Worm (Caenorhabditis elegans) whole organism, L1 larva: ENCODE measurements around the gene EEED8.14.

Experiments used
- C16A3.4 ChIP-seq: fragments of 150-350 bp; optimal IDR thresholded peaks from 2 replicates; lab custom pipeline; 2014; ENCODE audit warnings: missing biosample characterization, missing genetic modification characterization
- C34B4.2 ChIP-seq: sonication (generic microtip); optimal IDR thresholded peaks from 2 replicates; lab custom pipeline; 2017; ENCODE audit warnings: mild to moderate bottlenecking, missing genetic modification characterization, missing compliant biosample characterization
- Y116A8C.19 ChIP-seq: sonication (generic microtip); optimal IDR thresholded peaks from 2 replicates; lab custom pipeline; 2016; ENCODE audit warnings: missing compliant biosample characterization, missing genetic modification characterization, borderline replicate concordance
- aha-1 ChIP-seq: fragments of 150-350 bp; optimal IDR thresholded peaks from 2 replicates; lab custom pipeline; 2014; ENCODE audit warnings: missing biosample characterization, missing genetic modification characterization
- aly-2 ChIP-seq: fragments of 150-350 bp; optimal IDR thresholded peaks from 2 replicates; lab custom pipeline; 2014; ENCODE audit warnings: missing biosample characterization, missing genetic modification characterization
- ama-1 ChIP-seq: fragments of 150-350 bp; optimal IDR thresholded peaks from 2 replicates; lab custom pipeline; 2014
- blmp-1 ChIP-seq: fragments of 150-350 bp; optimal IDR thresholded peaks from 2 replicates; lab custom pipeline; 2014; ENCODE audit warnings: missing biosample characterization, missing genetic modification characterization
- ceh-8 ChIP-seq: fragments of 200-800 bp; sonication (Bioruptor generic); optimal IDR thresholded peaks from 2 replicates; lab custom pipeline; 2018; ENCODE audit warnings: mild to moderate bottlenecking, missing genetic modification characterization, moderate library complexity, missing compliant biosample characterization
- ceh-82 ChIP-seq, 3 experiments: fragments of 150-350 bp in 1 of 3; sonication (generic microtip) in 2 of 3; optimal IDR thresholded peaks; 2 replicates each; lab custom pipeline; 2014 to 2017; ENCODE audit warnings: missing biosample characterization in 3 of 3, missing genetic modification characterization in 3 of 3
- ceh-88 ChIP-seq: fragments of 200-800 bp; sonication (Bioruptor generic); IDR thresholded peaks from 2 replicates; pipeline ENCODE4 v1.3.6; 2022; ENCODE audit warnings: missing genetic modification characterization, missing compliant biosample characterization
- ceh-90 ChIP-seq: sonication (generic microtip); optimal IDR thresholded peaks from 2 replicates; lab custom pipeline; 2016; ENCODE audit warnings: missing genetic modification characterization, missing compliant biosample characterization
- dpl-1 ChIP-seq, 3 experiments: fragments of 150-350 bp in 2 of 3; sonication (generic microtip) in 1 of 3; optimal IDR thresholded peaks; 2 replicates each; lab custom pipeline; 2014 to 2017; ENCODE audit warnings: missing biosample characterization in 3 of 3, missing genetic modification characterization in 3 of 3, missing genetic modification reagents in 3 of 3
- egl-13 ChIP-seq: sonication (generic microtip); optimal IDR thresholded peaks from 2 replicates; lab custom pipeline; 2016; ENCODE audit warnings: missing genotype, missing genetic modification reagents, missing genetic modification characterization, missing compliant biosample characterization
- elt-2 ChIP-seq: sonication (generic microtip); optimal IDR thresholded peaks from 2 replicates; lab custom pipeline; 2016; ENCODE audit warnings: missing genetic modification characterization, mild to moderate bottlenecking, inconsistent platforms, missing compliant biosample characterization, missing genetic modification reagents
- fkh-10 ChIP-seq: sonication (generic microtip); optimal IDR thresholded peaks from 2 replicates; lab custom pipeline; 2017; ENCODE audit warnings: missing biosample characterization, missing genetic modification reagents, missing genetic modification characterization
- fkh-8 ChIP-seq: sonication (generic microtip); optimal IDR thresholded peaks from 2 replicates; lab custom pipeline; 2016; ENCODE audit warnings: mild to moderate bottlenecking, missing genetic modification characterization, missing compliant biosample characterization
- fos-1 ChIP-seq: fragments of 150-350 bp; optimal IDR thresholded peaks from 2 replicates; lab custom pipeline; 2014; ENCODE audit warnings: missing biosample characterization, missing genetic modification characterization
- grh-1 ChIP-seq: fragments of 200-800 bp; sonication (Bioruptor generic); IDR thresholded peaks from 2 replicates; pipeline ENCODE4 v1.3.6; 2022; ENCODE audit warnings: missing genetic modification reagents, missing genetic modification characterization, missing compliant biosample characterization
- hpl-2 ChIP-seq: fragments of 150-350 bp; optimal IDR thresholded peaks from 2 replicates; lab custom pipeline; 2014; ENCODE audit warnings: missing biosample characterization, missing genetic modification reagents, missing genetic modification characterization
- isw-1 ChIP-seq: fragments of 200-800 bp; sonication (Bioruptor generic); IDR thresholded peaks from 2 replicates; pipeline ENCODE4 v1.3.6; 2022; ENCODE audit warnings: missing genetic modification characterization, missing compliant biosample characterization
- lin-13 ChIP-seq: fragments of 150-350 bp; optimal IDR thresholded peaks from 2 replicates; lab custom pipeline; 2014; ENCODE audit warnings: missing biosample characterization, missing genetic modification reagents, missing genetic modification characterization
- lin-14 ChIP-seq: fragments of 200-800 bp; sonication (Bioruptor generic); optimal IDR thresholded peaks from 2 replicates; lab custom pipeline; 2018; ENCODE audit warnings: mild to moderate bottlenecking, missing genetic modification characterization, moderate library complexity, missing compliant biosample characterization
- lin-15B ChIP-seq: fragments of 150-350 bp; sonication (generic microtip); optimal IDR thresholded peaks from 3 replicates; lab custom pipeline; 2014; ENCODE audit warnings: missing biosample characterization, missing genetic modification characterization
- lin-39 ChIP-seq: fragments of 150-350 bp; optimal IDR thresholded peaks from 2 replicates; lab custom pipeline; 2014; ENCODE audit warnings: missing biosample characterization, missing genetic modification reagents, missing genetic modification characterization
- lir-3 ChIP-seq: sonication (generic microtip); optimal IDR thresholded peaks from 2 replicates; lab custom pipeline; 2016; ENCODE audit warnings: mild to moderate bottlenecking, missing genetic modification characterization, moderate library complexity, missing compliant biosample characterization; ENCODE audit not compliant: poor library complexity
- lsy-2 ChIP-seq, 2 experiments: fragments of 150-350 bp; optimal IDR thresholded peaks; 2 replicates each; lab custom pipeline; 2014; ENCODE audit warnings: missing biosample characterization in 2 of 2, missing genetic modification characterization in 2 of 2
- mab-9 ChIP-seq: fragments of 200-800 bp; sonication (Bioruptor generic); IDR thresholded peaks from 2 replicates; pipeline ENCODE4 v1.3.6; 2022; ENCODE audit warnings: missing genetic modification reagents, missing genetic modification characterization, missing compliant biosample characterization
- mdl-1 ChIP-seq, 2 experiments: fragments of 150-350 bp; optimal IDR thresholded peaks; 2 replicates each; lab custom pipeline; 2014 to 2017; ENCODE audit warnings: missing biosample characterization in 2 of 2, missing genetic modification characterization in 2 of 2, inconsistent platforms in 1 of 2
- mef-2 ChIP-seq: fragments of 150-350 bp; optimal IDR thresholded peaks from 2 replicates; lab custom pipeline; 2014; ENCODE audit warnings: missing biosample characterization, missing genetic modification characterization
- nhr-12 ChIP-seq: sonication (generic microtip); optimal IDR thresholded peaks from 2 replicates; lab custom pipeline; 2017; ENCODE audit warnings: missing biosample characterization, missing genetic modification characterization
- nhr-19 ChIP-seq: fragments of 200-800 bp; sonication (Bioruptor generic); conservative IDR thresholded peaks from 2 replicates; pipeline ENCODE4 v1.3.6; 2022; ENCODE audit warnings: missing genetic modification characterization, missing compliant biosample characterization
- nhr-47 ChIP-seq: sonication (generic microtip); optimal IDR thresholded peaks from 2 replicates; lab custom pipeline; 2016; ENCODE audit warnings: mild to moderate bottlenecking, missing genetic modification characterization, moderate library complexity, missing compliant biosample characterization
- nhr-77 ChIP-seq: fragments of 150-350 bp; optimal IDR thresholded peaks from 2 replicates; lab custom pipeline; 2014; ENCODE audit warnings: missing biosample characterization, missing genetic modification characterization
- nhr-84 ChIP-seq: sonication (generic microtip); optimal IDR thresholded peaks from 2 replicates; lab custom pipeline; 2017; ENCODE audit warnings: missing biosample characterization, missing genetic modification characterization
- nhr-90 ChIP-seq: sonication (generic microtip); optimal IDR thresholded peaks from 2 replicates; lab custom pipeline; 2016; ENCODE audit warnings: mild to moderate bottlenecking, missing genetic modification characterization, missing compliant biosample characterization; ENCODE audit not compliant: poor library complexity
- rnt-1 ChIP-seq: sonication (generic microtip); optimal IDR thresholded peaks from 2 replicates; lab custom pipeline; 2016; ENCODE audit warnings: mild to moderate bottlenecking, missing genetic modification characterization, moderate library complexity, missing compliant biosample characterization
- skn-1 ChIP-seq: fragments of 150-350 bp; optimal IDR thresholded peaks from 2 replicates; lab custom pipeline; 2014; ENCODE audit warnings: missing biosample characterization, missing genetic modification characterization
- snpc-4 ChIP-seq: fragments of 150-350 bp; optimal IDR thresholded peaks from 2 replicates; lab custom pipeline; 2014; ENCODE audit warnings: missing biosample characterization, missing genetic modification characterization
- sox-4 ChIP-seq: sonication (generic microtip); optimal IDR thresholded peaks from 2 replicates; lab custom pipeline; 2016; ENCODE audit warnings: missing genetic modification characterization, missing compliant biosample characterization
- sptf-1 ChIP-seq: fragments of 150-350 bp; optimal IDR thresholded peaks from 2 replicates; lab custom pipeline; 2014; ENCODE audit warnings: missing biosample characterization, missing genetic modification characterization
- sup-37 ChIP-seq: fragments of 200-800 bp; sonication (Bioruptor generic); optimal IDR thresholded peaks from 2 replicates; lab custom pipeline; 2018; ENCODE audit warnings: mild to moderate bottlenecking, missing genetic modification characterization, missing compliant biosample characterization
- swsn-7 ChIP-seq: sonication (generic microtip); optimal IDR thresholded peaks from 2 replicates; lab custom pipeline; 2016; ENCODE audit warnings: missing genetic modification characterization, missing compliant biosample characterization
- tbx-2 ChIP-seq: sonication (generic microtip); optimal IDR thresholded peaks from 2 replicates; lab custom pipeline; 2016; ENCODE audit warnings: missing genetic modification characterization, missing compliant biosample characterization
- tlp-1 ChIP-seq: fragments of 150-350 bp; optimal IDR thresholded peaks from 2 replicates; lab custom pipeline; 2014; ENCODE audit warnings: missing biosample characterization, missing genetic modification characterization
- unc-30 ChIP-seq: sonication (generic microtip); optimal IDR thresholded peaks from 2 replicates; lab custom pipeline; 2017; ENCODE audit warnings: missing biosample characterization, missing genetic modification characterization
- unc-62 ChIP-seq: fragments of 150-350 bp; optimal IDR thresholded peaks from 2 replicates; lab custom pipeline; 2014; ENCODE audit warnings: missing biosample characterization, missing genetic modification reagents, missing genetic modification characterization
- vab-15 ChIP-seq: sonication (generic microtip); optimal IDR thresholded peaks from 2 replicates; lab custom pipeline; 2017; ENCODE audit warnings: missing genotype, mild to moderate bottlenecking, missing genetic modification characterization, missing compliant biosample characterization
- zip-4 ChIP-seq: fragments of 200-800 bp; sonication (Bioruptor generic); optimal IDR thresholded peaks from 2 replicates; lab custom pipeline; 2018; ENCODE audit warnings: mild to moderate bottlenecking, missing genetic modification characterization, moderate library complexity, missing compliant biosample characterization
- ztf-11 ChIP-seq, 2 experiments: sonication (generic microtip); optimal IDR thresholded peaks; 2 replicates each; lab custom pipeline; 2016 to 2017; ENCODE audit warnings: missing genetic modification characterization in 2 of 2, missing biosample characterization in 1 of 2, missing compliant biosample characterization in 1 of 2

EEED8.14 gene

ce11 chrII:5433069-5433468 is 19.2 kb upstream of the EEED8.14 start, which contains the start of gene srx-114:
TSS of gene srx-114 (minus strand) at chrII:5433169.
- no peak for TF ChIP-seq skn-1
- TF ChIP-seq unc-30 (tag; lab: Kevin White, UChicago) = no peak
- TF ChIP-seq dpl-1 (GFP tag; optimal IDR thresholded peaks at IDR 0.05; lab: Kevin White, UChicago) = no peak
- no peak for TF ChIP-seq lin-39
- TF ChIP-seq C34B4.2 (tag; lab: Kevin White, UChicago) = no peak
- TF ChIP-seq lin-13 (GFP tag; lab: Kevin White, UChicago) = no peak
- no peak for TF ChIP-seq mef-2 (tag; lab: Kevin White, UChicago)
- no peak for TF ChIP-seq nhr-47 (tag; lab: Kevin White, UChicago)
- no peak for TF ChIP-seq nhr-19 (GFP tag; lab: Robert Waterston, UW)
- no peak for TF ChIP-seq fkh-8 (tag; lab: Kevin White, UChicago)
- TF ChIP-seq mab-9 = no peak
- no peak for TF ChIP-seq ama-1 (lab: Kevin White, UChicago)
- no peak for TF ChIP-seq ztf-11 (tag; optimal IDR thresholded peaks at IDR 0.05; lab: Kevin White, UChicago)

DNA sequence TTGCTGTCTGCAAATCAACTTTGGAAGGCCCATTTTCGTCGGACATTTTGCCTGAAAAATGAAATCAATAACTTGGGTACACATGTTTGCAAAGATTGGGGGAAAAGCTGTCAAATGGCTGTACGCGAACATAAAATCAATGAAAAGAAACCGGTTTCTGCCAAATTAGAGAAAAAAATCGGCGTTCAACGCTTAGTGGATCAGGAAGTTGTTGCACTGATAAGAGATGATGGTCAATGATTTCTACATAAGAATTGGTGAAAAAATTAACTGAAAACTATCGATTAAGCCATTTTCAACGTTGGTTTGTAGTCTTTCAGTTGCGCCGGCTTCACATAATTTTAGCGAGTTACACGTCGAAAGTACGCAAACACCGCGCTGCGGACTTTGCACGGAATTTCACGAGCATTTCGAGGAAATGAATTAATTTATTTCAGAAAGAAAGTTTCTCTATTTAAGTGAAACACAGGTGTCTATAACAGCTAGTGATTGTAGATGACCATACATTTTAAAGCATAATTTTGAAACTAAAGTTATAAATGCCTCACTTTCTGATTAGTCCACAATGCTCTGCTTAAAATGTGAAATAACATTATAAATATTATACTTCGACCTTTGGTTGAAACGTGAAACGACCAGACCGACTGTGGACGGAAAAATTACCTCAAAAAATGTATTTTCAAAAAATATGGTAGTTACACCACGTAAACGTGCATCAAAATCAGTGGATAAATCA is 15.8 kb upstream of the EEED8.14 start, which contains the start of the genes F07F6.4 and F07F6.2:
F07F6.4 (minus strand) TSS at position 51 of the 736 bp plus-strand sequence.
F07F6.2 (plus strand) TSS at position 686 of the 736 bp plus-strand sequence.
- TF ChIP-seq ceh-88 (GFP tag; lab: Robert Waterston, UW) (no peak), lin-14 (GFP tag; lab: Kevin White, UChicago) (no peak), aly-2 (no peak), zip-4 (no peak), unc-30 (tag; lab: Kevin White, UChicago) (no peak), snpc-4 (tag; lab: Kevin White, UChicago) (no peak), fkh-10 (no peak), nhr-47 (tag; lab: Kevin White, UChicago) (peak; percentile 2), fos-1 (no peak), mab-9 (no peak), mef-2 (tag; lab: Kevin White, UChicago) (no peak), vab-15 (tag; lab: Kevin White, UChicago) (no peak), elt-2 (tag; lab: Kevin White, UChicago) (no peak), lir-3 (tag; lab: Kevin White, UChicago) (no peak), rnt-1 (peak; percentile 20), dpl-1 (GFP tag; optimal IDR thresholded peaks at IDR 0.05; lab: Kevin White, UChicago) (peak; percentile 30 to 64 (median 42)), nhr-77 (tag; lab: Kevin White, UChicago) (no peak), ceh-90 (tag; lab: Kevin White, UChicago) (no peak), blmp-1 (tag; lab: Kevin White, UChicago) (peak; percentile 34), ceh-8 (GFP tag; lab: Kevin White, UChicago) (no peak), nhr-12 (tag; lab: Kevin White, UChicago) (no peak), Y116A8C.19 (tag; lab: Kevin White, UChicago) (no peak), hpl-2 (GFP tag; lab: Kevin White, UChicago) (no peak), isw-1 (GFP tag; lab: Robert Waterston, UW) (no peak), C16A3.4 (tag; lab: Kevin White, UChicago) (no peak), mdl-1 (tag; optimal IDR thresholded peaks at IDR 0.05; lab: Kevin White, UChicago) (no peak), egl-13 (no peak), nhr-84 (no peak), C34B4.2 (tag; lab: Kevin White, UChicago) (no peak), unc-62 (GFP tag; lab: Kevin White, UChicago) (no peak), sox-4 (no peak), lin-13 (GFP tag; lab: Kevin White, UChicago) (no peak), ama-1 (lab: Kevin White, UChicago) (no peak), sup-37 (GFP tag; lab: Kevin White, UChicago) (no peak), lsy-2 (tag; optimal IDR thresholded peaks at IDR 0.05; lab: Kevin White, UChicago) (peak in 1 of 2 experiments; percentile 15), sptf-1 (tag; lab: Kevin White, UChicago) (no peak), ceh-82 (tag; optimal IDR thresholded peaks at IDR 0.05; lab: Kevin White, UChicago) (peak in 1 of 3 experiments; percentile 31), tbx-2 (tag; lab: Kevin White, UChicago) (no peak), tlp-1 (tag; lab: Kevin White, UChicago) (no peak), swsn-7 (tag; lab: Kevin White, UChicago) (no peak), aha-1 (no peak), lin-15B (tag; lab: Kevin White, UChicago) (no peak), nhr-90 (no peak), grh-1 (GFP tag; lab: Robert Waterston, UW) (no peak)
